Fruit fly (Drosophila melanogaster) whole organism, embryonic: ENCODE results near the gene Coq5.
A peak's percentile ranks its signal among the peaks of the same experiment; 100 is the strongest.

ENCODE experiments used
- B-H1 ChIP-seq: fragments of 200-800 bp; sonication (Bioruptor generic); IDR thresholded peaks from 3 replicates; pipeline ENCODE4 v1.3.6; 2022; ENCODE audit warnings: missing biosample characterization, missing genetic modification characterization
- CG11093 ChIP-seq: fragments of 200-800 bp; sonication (Bioruptor generic); IDR thresholded peaks from 3 replicates; pipeline ENCODE4 v1.3.6; 2022; ENCODE audit warnings: missing biosample characterization, missing genetic modification characterization
- CG11247 ChIP-seq: fragments of 200-800 bp; sonication (Bioruptor generic); IDR thresholded peaks from 2 replicates; pipeline ENCODE4 v1.3.6; 2022; ENCODE audit warnings: missing biosample characterization, missing genetic modification characterization
- CG11456 ChIP-seq: fragments of 200-800 bp; sonication (Bioruptor generic); IDR thresholded peaks from 3 replicates; pipeline ENCODE4 v1.3.6; 2022; ENCODE audit warnings: missing biosample characterization, missing genetic modification characterization
- CG12299 ChIP-seq: fragments of 200-800 bp; sonication (Bioruptor generic); optimal IDR thresholded peaks from 2 replicates; lab custom pipeline; 2018; ENCODE audit warnings: missing biosample characterization, mild to moderate bottlenecking, missing genetic modification characterization
- CG13123 ChIP-seq: fragments of 200-800 bp; sonication (Bioruptor generic); optimal IDR thresholded peaks from 2 replicates; lab custom pipeline; 2016; ENCODE audit warnings: missing biosample characterization, missing genetic modification characterization
- CG14441 ChIP-seq: fragments of 200-800 bp; sonication (Bioruptor generic); IDR thresholded peaks from 2 replicates; pipeline ENCODE4 v1.3.6; 2022; ENCODE audit warnings: missing biosample characterization, missing genetic modification characterization
- CG1603 ChIP-seq: fragments of 200-800 bp; sonication (Bioruptor generic); optimal IDR thresholded peaks from 2 replicates; lab custom pipeline; 2019; ENCODE audit warnings: missing biosample characterization, mild to moderate bottlenecking, missing genetic modification characterization, moderate library complexity
- CG16813 ChIP-seq: fragments of 200-800 bp; sonication (Bioruptor generic); IDR thresholded peaks from 3 replicates; pipeline ENCODE4 v1.3.6; 2022; ENCODE audit warnings: missing biosample characterization, missing genetic modification characterization; ENCODE audit not compliant: partially characterized antibody
- CG17385 ChIP-seq: fragments of 200-800 bp; sonication (Bioruptor generic); optimal IDR thresholded peaks from 3 replicates; lab custom pipeline; 2018; ENCODE audit warnings: missing biosample characterization, mild to moderate bottlenecking, missing genetic modification characterization
- CG2889 ChIP-seq: fragments of 200-800 bp; sonication (Bioruptor generic); IDR thresholded peaks from 3 replicates; pipeline ENCODE4 v1.3.6; 2022; ENCODE audit warnings: missing biosample characterization, missing genetic modification characterization
- CG30403 ChIP-seq: fragments of 200-800 bp; sonication (Bioruptor generic); optimal IDR thresholded peaks from 3 replicates; lab custom pipeline; 2016; ENCODE audit warnings: missing biosample characterization, missing genetic modification characterization
- CG33213 ChIP-seq: fragments of 200-800 bp; sonication (Bioruptor generic); optimal IDR thresholded peaks from 3 replicates; lab custom pipeline; 2016; ENCODE audit warnings: missing biosample characterization, missing genetic modification characterization
- CG7963 ChIP-seq: fragments of 200-800 bp; sonication (Bioruptor generic); IDR thresholded peaks from 3 replicates; pipeline ENCODE4 v1.3.6; 2022; ENCODE audit warnings: missing biosample characterization, missing genetic modification characterization; ENCODE audit not compliant: partially characterized antibody
- CG8290 ChIP-seq, 3 experiments: fragments of 200-800 bp; sonication (Bioruptor generic); optimal IDR thresholded peaks; 2 replicates each; lab custom pipeline; 2016 to 2019; ENCODE audit warnings: missing biosample characterization in 3 of 3, missing genetic modification characterization in 3 of 3, mild to moderate bottlenecking in 2 of 3, moderate library complexity in 1 of 3
- CG8765 ChIP-seq: fragments of 200-800 bp; sonication (Bioruptor generic); IDR thresholded peaks from 2 replicates; pipeline ENCODE4 v1.3.6; 2022; ENCODE audit warnings: missing biosample characterization, missing genetic modification characterization
- CG8924 ChIP-seq: fragments of 200-800 bp; optimal IDR thresholded peaks from 3 replicates; lab custom pipeline; 2019; ENCODE audit warnings: missing biosample characterization, mild to moderate bottlenecking, missing genetic modification characterization, moderate library complexity
- CoRest ChIP-seq: fragments of 200-800 bp; sonication (Bioruptor generic); optimal IDR thresholded peaks from 3 replicates; lab custom pipeline; 2018; ENCODE audit warnings: missing biosample characterization, mild to moderate bottlenecking, missing genetic modification characterization, moderate library complexity
- D ChIP-seq, 2 experiments: fragments of 200-800 bp in 1 of 2; fragments of >200 bp in 1 of 2; sonication (Bioruptor generic) in 1 of 2; optimal IDR thresholded peaks; 2 replicates in 1 of 2; 3 replicates in 1 of 2; lab custom pipeline; 2017; ENCODE audit warnings: mild to moderate bottlenecking in 1 of 2, missing biosample characterization in 1 of 2, missing genetic modification characterization in 1 of 2, missing genetic modification reagents in 1 of 2
- Dbx ChIP-seq: fragments of 200-800 bp; sonication (Bioruptor generic); IDR thresholded peaks from 3 replicates; pipeline ENCODE4 v1.3.6; 2022; ENCODE audit warnings: missing biosample characterization, missing genetic modification characterization
- Ets65A ChIP-seq: fragments of 200-800 bp; sonication (Bioruptor generic); peaks from one replicate; lab custom pipeline; 2016; ENCODE audit warnings: missing biosample characterization, missing genetic modification characterization
- Ets97D ChIP-seq: fragments of 200-800 bp; sonication (Bioruptor generic); optimal IDR thresholded peaks from 3 replicates; lab custom pipeline; 2016; ENCODE audit warnings: missing biosample characterization, missing genetic modification characterization
- Gug ChIP-seq: fragments of 200-800 bp; sonication (Bioruptor generic); IDR thresholded peaks from 4 replicates; pipeline ENCODE4 v1.3.6; 2022; ENCODE audit warnings: missing biosample characterization, missing genetic modification characterization
- HLHmδ ChIP-seq: fragments of 200-800 bp; sonication (Bioruptor generic); optimal IDR thresholded peaks from 2 replicates; lab custom pipeline; 2018; ENCODE audit warnings: missing biosample characterization, mild to moderate bottlenecking, missing genetic modification characterization, moderate library complexity
- Hand ChIP-seq: fragments of 200-800 bp; sonication (Bioruptor generic); optimal IDR thresholded peaks from 2 replicates; lab custom pipeline; 2017; ENCODE audit warnings: mild to moderate bottlenecking, missing biosample characterization, missing genetic modification reagents, missing genetic modification characterization
- Hr78 ChIP-seq, 2 experiments: fragments of 200-800 bp in 1 of 2; fragments of >200 bp in 1 of 2; sonication (Bioruptor generic) in 1 of 2; optimal IDR thresholded peaks; 2 replicates each; lab custom pipeline; 2017 to 2019; ENCODE audit warnings: missing biosample characterization in 2 of 2, missing genetic modification characterization in 2 of 2, mild to moderate bottlenecking in 1 of 2, moderate library complexity in 1 of 2
- NfI ChIP-seq: fragments of 200-800 bp; sonication (Bioruptor generic); optimal IDR thresholded peaks from 3 replicates; lab custom pipeline; 2018; ENCODE audit warnings: missing biosample characterization, mild to moderate bottlenecking, missing genetic modification characterization, moderate library complexity
- Oaz ChIP-seq: fragments of 200-800 bp; sonication (Bioruptor generic); IDR thresholded peaks from 2 replicates; pipeline ENCODE4 v1.3.6; 2022; ENCODE audit warnings: missing biosample characterization, missing genetic modification characterization
- Sox102F ChIP-seq: fragments of 200-800 bp; sonication (Bioruptor generic); optimal IDR thresholded peaks from 2 replicates; lab custom pipeline; 2018; ENCODE audit warnings: missing biosample characterization, mild to moderate bottlenecking, missing genetic modification characterization, moderate library complexity
- Vsx1 ChIP-seq: fragments of 200-800 bp; sonication (Bioruptor generic); optimal IDR thresholded peaks from 2 replicates; lab custom pipeline; 2017; ENCODE audit warnings: missing biosample characterization, mild to moderate bottlenecking, missing genetic modification characterization, missing genetic modification reagents
- ab ChIP-seq: fragments of 200-800 bp; sonication (Bioruptor generic); optimal IDR thresholded peaks from 2 replicates; lab custom pipeline; 2016; ENCODE audit warnings: missing biosample characterization, missing genetic modification characterization
- amos ChIP-seq: fragments of 200-800 bp; sonication (Bioruptor generic); IDR thresholded peaks from 2 replicates; pipeline ENCODE4 v1.3.6; 2022; ENCODE audit warnings: missing biosample characterization, missing genetic modification characterization; ENCODE audit not compliant: partially characterized antibody
- az2 ChIP-seq: fragments of 200-800 bp; sonication (Bioruptor generic); optimal IDR thresholded peaks from 3 replicates; lab custom pipeline; 2016; ENCODE audit warnings: missing biosample characterization, missing genetic modification characterization
- chn ChIP-seq: fragments of 200-800 bp; sonication (Bioruptor generic); optimal IDR thresholded peaks from 2 replicates; lab custom pipeline; 2016; ENCODE audit warnings: missing biosample characterization, missing genetic modification characterization
- ems ChIP-seq: fragments of 200-800 bp; sonication (Bioruptor generic); optimal IDR thresholded peaks from 3 replicates; lab custom pipeline; 2016; ENCODE audit warnings: missing biosample characterization, missing genetic modification characterization
- ewg ChIP-seq: fragments of 200-800 bp; sonication (Bioruptor generic); optimal IDR thresholded peaks from 3 replicates; lab custom pipeline; 2017; ENCODE audit warnings: mild to moderate bottlenecking, missing biosample characterization, missing genetic modification reagents, missing genetic modification characterization
- exex ChIP-seq: fragments of 200-800 bp; sonication (Bioruptor generic); optimal IDR thresholded peaks from 4 replicates; lab custom pipeline; 2018; ENCODE audit warnings: missing biosample characterization, mild to moderate bottlenecking, missing genetic modification characterization, moderate library complexity
- fd64A ChIP-seq: fragments of 200-800 bp; sonication (Bioruptor generic); optimal IDR thresholded peaks from 3 replicates; lab custom pipeline; 2018; ENCODE audit warnings: missing biosample characterization, mild to moderate bottlenecking, missing genetic modification characterization
- knrl ChIP-seq: fragments of 200-800 bp; sonication (Bioruptor generic); IDR thresholded peaks from 3 replicates; pipeline ENCODE4 v1.3.6; 2022; ENCODE audit warnings: missing biosample characterization, missing genetic modification characterization; ENCODE audit not compliant: partially characterized antibody
- pita ChIP-seq: fragments of 200-800 bp; sonication (Bioruptor generic); optimal IDR thresholded peaks from 2 replicates; lab custom pipeline; 2017; ENCODE audit warnings: missing biosample characterization, mild to moderate bottlenecking, missing genetic modification characterization
- ro ChIP-seq: fragments of 200-800 bp; sonication (Bioruptor generic); IDR thresholded peaks from 2 replicates; pipeline ENCODE4 v1.3.6; 2022; ENCODE audit warnings: missing biosample characterization, missing genetic modification characterization
- scrt ChIP-seq: fragments of 200-800 bp; sonication (Bioruptor generic); optimal IDR thresholded peaks from 2 replicates; lab custom pipeline; 2018; ENCODE audit warnings: missing biosample characterization, mild to moderate bottlenecking, missing genetic modification characterization, moderate library complexity
- shn ChIP-seq: fragments of 200-800 bp; sonication (Bioruptor generic); optimal IDR thresholded peaks from 3 replicates; lab custom pipeline; 2016; ENCODE audit warnings: missing biosample characterization, missing genetic modification characterization
- stc ChIP-seq: fragments of 200-800 bp; sonication (Bioruptor generic); IDR thresholded peaks from 2 replicates; pipeline ENCODE4 v1.3.6; 2022; ENCODE audit warnings: missing biosample characterization, missing genetic modification characterization
- usp ChIP-seq: fragments of >200 bp; optimal IDR thresholded peaks from 2 replicates; lab custom pipeline; 2017; ENCODE audit warnings: missing biosample characterization, missing genetic modification characterization
- vnd ChIP-seq: fragments of 200-800 bp; sonication (Bioruptor generic); IDR thresholded peaks from 3 replicates; pipeline ENCODE4 v1.3.6; 2022; ENCODE audit warnings: missing biosample characterization, missing genetic modification characterization; ENCODE audit not compliant: partially characterized antibody
- zen2 ChIP-seq: fragments of 200-800 bp; sonication (Bioruptor generic); IDR thresholded peaks from 3 replicates; pipeline ENCODE4 v1.3.6; 2022; ENCODE audit warnings: missing biosample characterization, missing genetic modification characterization; ENCODE audit not compliant: partially characterized antibody
- zf30C ChIP-seq: fragments of 200-800 bp; sonication (Bioruptor generic); optimal IDR thresholded peaks from 3 replicates; lab custom pipeline; 2018; ENCODE audit warnings: missing biosample characterization, mild to moderate bottlenecking, missing genetic modification characterization

The Coq5 gene

dm6 chrX:13234738-13235470 is 40.6 kb upstream of the Coq5 start (continued):
- TF ChIP-seq CG12299 (tag; lab: Kevin White, UChicago) (no peak), shn (GFP tag; lab: Kevin White, UChicago) (no peak), Oaz (GFP tag; lab: Robert Waterston, UW) (no peak), ro (no peak), zf30C (GFP tag; lab: Kevin White, UChicago) (no peak), CG11247 (no peak), Ets97D (GFP tag; lab: Kevin White, UChicago) (no peak), CG30403 (GFP tag; lab: Kevin White, UChicago) (no peak), CG7963 (no peak), pita (GFP tag; lab: Kevin White, UChicago) (no peak), ems (GFP tag; lab: Kevin White, UChicago) (no peak), CG11093 (GFP tag; lab: Robert Waterston, UW) (no peak), scrt (GFP tag; lab: Kevin White, UChicago) (no peak), zen2 (GFP tag; lab: Robert Waterston, UW) (no peak), Sox102F (no peak), CG8290 (GFP tag; optimal IDR thresholded peaks at IDR 0.05; lab: Kevin White, UChicago) (no peak), CG8290 (tag; optimal IDR thresholded peaks at IDR 0.05; lab: Kevin White, UChicago) (peak in 1 of 2 experiments; percentile 14), Gug (GFP tag; lab: Robert Waterston, UW) (no peak), Hand (GFP tag; lab: Kevin White, UChicago) (no peak), Vsx1 (no peak), CoRest (tag; lab: Kevin White, UChicago) (no peak), az2 (GFP tag; lab: Kevin White, UChicago) (no peak), chn (GFP tag; lab: Kevin White, UChicago) (no peak), CG14441 (GFP tag; lab: Robert Waterston, UW) (peak; percentile 43; the same call in 1 of the 2 replicates), Ets65A (no peak), CG17385 (GFP tag; lab: Kevin White, UChicago) (no peak), ab (GFP tag; lab: Kevin White, UChicago) (no peak), HLHmδ (GFP tag; lab: Kevin White, UChicago) (no peak), Hr78 (GFP tag; optimal IDR thresholded peaks at IDR 0.05; lab: Kevin White, UChicago) (no peak), CG8924 (no peak), CG1603 (tag; lab: Kevin White, UChicago) (no peak), NfI (GFP tag; lab: Kevin White, UChicago) (no peak), ewg (GFP tag; lab: Kevin White, UChicago) (no peak), vnd (GFP tag; lab: Robert Waterston, UW) (no peak), B-H1 (no peak), CG2889 (GFP tag; lab: Robert Waterston, UW) (0 out of 3 replicates have a peak, but pooled peaks have one; percentile 22), CG8765 (GFP tag; lab: Robert Waterston, UW) (no peak), knrl (GFP tag; lab: Robert Waterston, UW) (no peak), amos (GFP tag; lab: Robert Waterston, UW) (no peak), CG11456 (GFP tag; lab: Robert Waterston, UW) (no peak), D (optimal IDR thresholded peaks at IDR 0.05; lab: Kevin White, UChicago) (no peak), D (GFP tag; optimal IDR thresholded peaks at IDR 0.05; lab: Kevin White, UChicago) (no peak), CG16813 (GFP tag; lab: Robert Waterston, UW) (no peak), usp (GFP tag; lab: Kevin White, UChicago) (no peak), CG33213 (no peak), Dbx (GFP tag; lab: Robert Waterston, UW) (0 out of 3 replicates have a peak, but pooled peaks have one; percentile 12), exex (tag; lab: Kevin White, UChicago) (peak; percentile 85), stc (GFP tag; lab: Robert Waterston, UW) (no peak), fd64A (no peak), CG13123 (GFP tag; lab: Kevin White, UChicago) (no peak)
